Worm (Caenorhabditis elegans) whole organism, late embryonic: Measurements from ENCODE around the gene eif-3.F.

Source experiments
- ama-1 ChIP-seq: fragments of 150-350 bp; optimal IDR thresholded peaks from 2 replicates; lab custom pipeline; 2014
- elt-4 ChIP-seq: sonication (generic microtip); optimal IDR thresholded peaks from 2 replicates; lab custom pipeline; 2016; ENCODE audit warnings: missing genetic modification characterization, missing compliant biosample characterization
- fkh-10 ChIP-seq: fragments of 150-350 bp; optimal IDR thresholded peaks from 2 replicates; lab custom pipeline; 2014; ENCODE audit warnings: missing biosample characterization, missing genetic modification reagents, missing genetic modification characterization
- hlh-8 ChIP-seq: sonication (generic microtip); optimal IDR thresholded peaks from 2 replicates; lab custom pipeline; 2016; ENCODE audit warnings: missing genotype, missing genetic modification characterization, missing compliant biosample characterization
- nhr-11 ChIP-seq: fragments of 150-350 bp; optimal IDR thresholded peaks from 2 replicates; lab custom pipeline; 2014; ENCODE audit warnings: missing biosample characterization, missing genetic modification characterization
- pag-3 ChIP-seq: sonication (generic microtip); optimal IDR thresholded peaks from 2 replicates; lab custom pipeline; 2016; ENCODE audit warnings: missing compliant biosample characterization, missing genetic modification characterization, borderline replicate concordance
- pha-4 ChIP-seq: fragments of 150-350 bp; optimal IDR thresholded peaks from 2 replicates; lab custom pipeline; 2018; ENCODE audit warnings: missing biosample characterization, missing genetic modification reagents, missing genetic modification characterization
- pqm-1 ChIP-seq: sonication (generic microtip); optimal IDR thresholded peaks from 2 replicates; lab custom pipeline; 2016; ENCODE audit warnings: missing genetic modification characterization, missing compliant biosample characterization
- ref-2 ChIP-seq: sonication (generic microtip); optimal IDR thresholded peaks from 2 replicates; lab custom pipeline; 2016; ENCODE audit warnings: missing genetic modification characterization, missing compliant biosample characterization
- sdc-2 ChIP-seq: sonication (generic microtip); optimal IDR thresholded peaks from 2 replicates; lab custom pipeline; 2016; ENCODE audit warnings: missing genotype, missing genetic modification characterization, missing compliant biosample characterization
- sox-4 ChIP-seq: sonication (generic microtip); optimal IDR thresholded peaks from 2 replicates; lab custom pipeline; 2017; ENCODE audit warnings: mild to moderate bottlenecking, missing genetic modification characterization, inconsistent platforms, missing compliant biosample characterization

ce11 chrII:9372991-9373390, 41.5 kb downstream of the eif-3.F start, which contains the start of gene C06C3.4:
- TF ChIP-seq nhr-11 (no peak), pag-3 (tag; lab: Kevin White, UChicago) (no peak), pha-4 (tag; lab: Kevin White, UChicago) (no peak), pqm-1 (tag; lab: Kevin White, UChicago) (no peak), fkh-10 (no peak), sdc-2 (tag; lab: Kevin White, UChicago) (no peak), ama-1 (no peak), sox-4 (tag; lab: Kevin White, UChicago) (no peak), elt-4 (tag; lab: Kevin White, UChicago) (no peak), hlh-8 (no peak), ref-2 (tag; lab: Kevin White, UChicago) (no peak)
